Worm (Caenorhabditis elegans) whole organism, young adult: ENCODE results near the gene M01H9.4.

Experiments used
- T07F8.4 ChIP-seq: sonication (generic microtip); optimal IDR thresholded peaks from 2 replicates; lab custom pipeline; 2016; ENCODE audit warnings: mild to moderate bottlenecking, missing genetic modification characterization, moderate library complexity, missing compliant biosample characterization
- T26A5.8 ChIP-seq: sonication (generic microtip); optimal IDR thresholded peaks from 2 replicates; lab custom pipeline; 2016; ENCODE audit warnings: missing genetic modification characterization, missing compliant biosample characterization
- ama-1 ChIP-seq, 3 experiments: fragments of 150-350 bp in 1 of 3; sonication (generic microtip) in 2 of 3; optimal IDR thresholded peaks; 2 replicates each; lab custom pipeline; 2014 to 2018; ENCODE audit warnings: missing biosample characterization in 2 of 3, missing genetic modification characterization in 2 of 3, missing genetic modification reagents in 2 of 3
- madf-3 ChIP-seq: fragments of 200-800 bp; sonication (Bioruptor generic); IDR thresholded peaks from 2 replicates; pipeline ENCODE4 v1.3.6; 2022; ENCODE audit warnings: missing genetic modification reagents, missing genetic modification characterization, missing compliant biosample characterization
- snpc-1.3 ChIP-seq: sonication (generic microtip); optimal IDR thresholded peaks from 2 replicates; lab custom pipeline; 2017; ENCODE audit warnings: missing genetic modification characterization, mild to moderate bottlenecking, missing compliant biosample characterization, antibody characterized with exemption, moderate library complexity, missing genotype, missing genetic modification reagents; ENCODE audit not compliant: insufficient read depth

ce11 chrIV:4530170-4530569, 47.5 kb upstream of the M01H9.4 start, which contains the start of gene ZK185.3:
- TF ChIP-seq T07F8.4 (tag; lab: Kevin White, UChicago) (no peak), snpc-1.3 (tag; lab: Kevin White, UChicago) (no peak), madf-3 (no peak), T26A5.8 (tag; lab: Kevin White, UChicago) (no peak), ama-1 (optimal IDR thresholded peaks at IDR 0.05; lab: Kevin White, UChicago) (no peak), ama-1 (GFP tag; optimal IDR thresholded peaks at IDR 0.05; lab: Kevin White, UChicago) (no peak)
